Worm (Caenorhabditis elegans): ENCODE data around the gene wht-8.

DNA sequence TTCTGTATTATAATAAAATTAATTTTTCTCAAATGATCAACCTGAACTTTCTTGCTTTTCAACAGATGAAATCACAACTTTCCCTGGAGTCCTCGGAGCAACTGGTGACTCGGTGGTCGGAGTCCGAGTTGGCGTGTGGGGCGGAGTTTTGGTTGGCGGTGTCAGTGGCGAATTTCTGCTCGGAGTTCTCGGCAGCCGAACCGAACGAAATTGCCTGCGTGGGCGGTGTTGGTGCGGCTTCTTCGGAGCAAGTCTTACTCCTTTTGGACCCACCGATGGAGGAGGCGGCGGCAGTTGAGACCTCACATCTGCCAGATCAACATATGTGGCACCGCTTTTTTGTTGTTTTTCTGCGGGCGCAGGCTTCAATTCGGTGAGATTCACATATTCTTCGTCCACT, 48.9 kb upstream of the wht-8 start:
- TF ChIP-seq ama-1 (optimal IDR thresholded peaks at IDR 0.05) (no peak), ceh-13 (GFP tag; optimal IDR thresholded peaks at IDR 0.05) (no peak), B0310.2 (tag; optimal IDR thresholded peaks at IDR 0.05) (no peak), scrt-1 (GFP tag; IDR thresholded peaks at IDR 0.05) (no peak), tbx-11 (GFP tag; IDR thresholded peaks at IDR 0.05) (no peak), hmbx-1 (tag; optimal IDR thresholded peaks at IDR 0.05) (no peak), flt-1 (GFP tag; IDR thresholded peaks at IDR 0.05) (no peak), hnd-1 (tag; optimal IDR thresholded peaks at IDR 0.05) (no peak)

Measured in whole organism, early embryonic.